Worm (Caenorhabditis elegans): ENCODE measurements around the gene B0563.5.

Gene B0563.5

ce11 chrX:9104399-9104798 is 41.5 kb upstream of the B0563.5 start:
- TF ChIP-seq ceh-32 (tag; optimal IDR thresholded peaks at IDR 0.05; ENCODE audit: poor library complexity) (no peak), mep-1 (tag; optimal IDR thresholded peaks at IDR 0.05) (no peak), daf-19 (GFP tag; conservative IDR thresholded peaks at IDR 0.05) (no peak), skn-1 (tag; optimal IDR thresholded peaks at IDR 0.05) (no peak), ces-1 (GFP tag; optimal IDR thresholded peaks at IDR 0.05) (no peak), lin-39 (tag; optimal IDR thresholded peaks at IDR 0.05) (no peak), lsy-2 (tag; optimal IDR thresholded peaks at IDR 0.05) (no peak), T26A8.4 (GFP tag; IDR thresholded peaks at IDR 0.05) (no peak), madf-5 (GFP tag; IDR thresholded peaks at IDR 0.05) (no peak), spr-3 (GFP tag; optimal IDR thresholded peaks at IDR 0.05) (no peak), snpc-1.2 (GFP tag; IDR thresholded peaks at IDR 0.05) (no peak), ceh-62 (tag; optimal IDR thresholded peaks at IDR 0.05) (no peak), hlh-30 (tag; optimal IDR thresholded peaks at IDR 0.05; ENCODE audit: insufficient read depth) (peak; percentile 32), madf-9 (GFP tag; conservative IDR thresholded peaks at IDR 0.05) (no peak), fos-1 (tag; optimal IDR thresholded peaks at IDR 0.05) (no peak), dve-1 (tag; optimal IDR thresholded peaks at IDR 0.05; ENCODE audit: insufficient read depth) (peak; percentile 7), nhr-111 (GFP tag; optimal IDR thresholded peaks at IDR 0.05) (no peak), nhr-42 (GFP tag; IDR thresholded peaks at IDR 0.05) (no peak), hif-1 (tag; optimal IDR thresholded peaks at IDR 0.05) (no peak), ceh-44 (GFP tag; IDR thresholded peaks at IDR 0.05) (no peak), mdl-1 (tag; optimal IDR thresholded peaks at IDR 0.05) (no peak), daf-16 (GFP tag; optimal IDR thresholded peaks at IDR 0.05) (no peak), daf-16 (tag; optimal IDR thresholded peaks at IDR 0.05) (peak; percentile 19), pha-4 (GFP tag; IDR thresholded peaks at IDR 0.05) (no peak), pha-4 (tag; optimal IDR thresholded peaks at IDR 0.05) (peak; percentile 18), nhr-102 (tag; optimal IDR thresholded peaks at IDR 0.05) (no peak), saeg-2 (GFP tag; IDR thresholded peaks at IDR 0.05) (no peak), nhr-28 (tag; optimal IDR thresholded peaks at IDR 0.05) (no peak)

DNA sequence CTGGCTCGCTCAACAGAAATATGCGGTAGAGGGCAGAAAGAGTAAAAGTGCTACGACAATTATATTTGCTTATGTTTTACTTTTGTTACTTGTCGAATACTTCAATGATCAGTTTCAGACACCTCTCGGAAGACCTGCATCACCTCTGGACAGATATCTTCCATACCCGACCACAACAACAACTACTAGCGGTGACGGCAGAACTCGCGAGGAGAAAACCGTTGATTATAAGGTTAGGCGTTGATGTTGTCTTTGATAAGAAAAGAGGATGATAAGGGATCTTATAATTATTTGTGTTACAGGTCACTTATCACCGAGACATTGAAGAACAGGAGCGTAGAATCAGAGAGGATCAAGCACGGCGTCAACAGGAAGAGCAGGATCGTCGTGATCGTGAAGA is 40.9 kb upstream of the B0563.5 start:
- peak; percentile 32 for TF ChIP-seq pqm-1 (tag; optimal IDR thresholded peaks at IDR 0.05)
- no peak for TF ChIP-seq hlh-11 (tag; optimal IDR thresholded peaks at IDR 0.05)
- no peak for TF ChIP-seq madf-9 (GFP tag; conservative IDR thresholded peaks at IDR 0.05)
- no peak for TF ChIP-seq lin-39 (tag; optimal IDR thresholded peaks at IDR 0.05)
- no peak for TF ChIP-seq ctbp-1 (GFP tag; IDR thresholded peaks at IDR 0.05)
- no peak for TF ChIP-seq skn-1 (tag; optimal IDR thresholded peaks at IDR 0.05)
- TF ChIP-seq ceh-82 (tag; optimal IDR thresholded peaks at IDR 0.05): no peak
- TF ChIP-seq dve-1 (tag; optimal IDR thresholded peaks at IDR 0.05; ENCODE audit: insufficient read depth): peak; percentile 30
- TF ChIP-seq gei-8 (GFP tag; optimal IDR thresholded peaks at IDR 0.05): no peak
- no peak for TF ChIP-seq nhr-111 (GFP tag; optimal IDR thresholded peaks at IDR 0.05)
- no peak for TF ChIP-seq ZK337.2 (GFP tag; IDR thresholded peaks at IDR 0.05)
- no peak for TF ChIP-seq nhr-48 (tag; optimal IDR thresholded peaks at IDR 0.05)
- TF ChIP-seq lin-29 (GFP tag; IDR thresholded peaks at IDR 0.05): no peak
- no peak for TF ChIP-seq daf-16 (GFP tag; optimal IDR thresholded peaks at IDR 0.05)
- peak; percentile 95 for TF ChIP-seq daf-16 (tag; optimal IDR thresholded peaks at IDR 0.05)
- no peak for TF ChIP-seq nhr-28 (tag; optimal IDR thresholded peaks at IDR 0.05)
- TF ChIP-seq Y75B8A.6 (GFP tag; IDR thresholded peaks at IDR 0.05): no peak

- TF ChIP-seq set-16 (GFP tag; IDR thresholded peaks at IDR 0.05): peak; percentile 63; the same call in 1 of the 2 replicates
- no peak; the same call in 1 of the 2 replicates for TF ChIP-seq egl-43 (GFP tag; IDR thresholded peaks at IDR 0.05)
Measured at ce11 chrX:9105888-9106287, 40.1 kb upstream of the B0563.5 start.

Measured in whole organism, L4 larva.